Worm (Caenorhabditis elegans): ENCODE data around the gene rnp-4.
A peak's percentile ranks its signal among the peaks of the same experiment; 100 is the strongest.

rnp-4 gene

DNA sequence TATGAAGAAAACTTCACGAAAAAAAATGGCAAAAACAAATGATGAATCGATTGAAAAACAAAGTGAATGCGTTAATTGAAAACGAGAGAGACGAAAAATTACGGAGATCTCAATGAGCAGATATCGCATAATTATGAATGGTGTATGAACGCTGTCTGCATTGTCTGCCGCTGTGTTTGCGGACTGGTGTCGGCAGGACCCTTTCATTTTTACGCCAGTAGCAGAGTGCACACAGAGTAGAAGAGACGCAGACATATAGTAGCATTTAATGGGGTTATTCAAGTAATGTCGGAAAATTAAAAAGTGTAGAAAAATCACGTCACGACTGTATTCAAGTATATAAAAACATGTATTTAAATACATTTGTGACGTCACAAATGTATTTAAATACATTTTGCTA lies 25.3 kb upstream of the rnp-4 start:
- no peak for TF ChIP-seq nhr-237 (tag; optimal IDR thresholded peaks at IDR 0.05)
- peak; percentile 65 for TF ChIP-seq mes-2 (tag; optimal IDR thresholded peaks at IDR 0.05; ENCODE audit: poor library complexity, severe bottlenecking)

DNA sequence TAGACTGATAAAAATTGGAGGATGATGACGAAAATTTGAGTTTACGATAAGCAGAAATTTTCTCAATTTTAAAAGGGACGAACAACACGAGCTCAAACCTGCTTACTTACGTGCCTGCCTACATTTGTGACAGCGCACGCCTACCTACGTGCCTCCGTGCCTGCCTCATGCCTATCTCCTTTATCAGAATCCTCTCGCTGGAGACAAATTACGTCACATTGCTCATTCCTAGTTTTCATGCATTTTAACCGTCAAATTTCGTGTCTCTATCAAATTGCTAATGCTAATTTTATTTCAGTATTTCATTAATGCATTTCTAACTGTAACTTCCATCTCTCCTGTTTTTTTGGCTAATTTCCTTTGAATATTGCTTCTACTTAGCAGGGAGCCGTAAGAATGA lies 24.7 kb upstream of the rnp-4 start, which contains the start of gene pals-27:
pals-27 (plus strand) TSS at position 301 of the 400 bp plus-strand sequence.
- TF ChIP-seq nhr-10 (tag; optimal IDR thresholded peaks at IDR 0.05) (no peak), nhr-41 (GFP tag; IDR thresholded peaks at IDR 0.05) (no peak), nhr-25 (tag; optimal IDR thresholded peaks at IDR 0.05; ENCODE audit: borderline replicate concordance, insufficient read depth) (no peak), lin-15B (tag; optimal IDR thresholded peaks at IDR 0.05) (no peak), arid-1 (GFP tag; conservative IDR thresholded peaks at IDR 0.05) (no peak), dmd-6 (GFP tag; IDR thresholded peaks at IDR 0.05) (no peak), hlh-30 (tag; optimal IDR thresholded peaks at IDR 0.05; ENCODE audit: insufficient read depth) (no peak), ces-1 (GFP tag; optimal IDR thresholded peaks at IDR 0.05) (no peak), lin-1 (GFP tag; IDR thresholded peaks at IDR 0.05) (no peak), R02D3.7 (tag; optimal IDR thresholded peaks at IDR 0.05) (no peak), T26A8.4 (GFP tag; IDR thresholded peaks at IDR 0.05) (no peak), ctbp-1 (GFP tag; IDR thresholded peaks at IDR 0.05) (no peak), lir-3 (tag; optimal IDR thresholded peaks at IDR 0.05) (no peak), ZK337.2 (GFP tag; IDR thresholded peaks at IDR 0.05) (no peak), lin-29 (GFP tag; IDR thresholded peaks at IDR 0.05) (no peak)

DNA sequence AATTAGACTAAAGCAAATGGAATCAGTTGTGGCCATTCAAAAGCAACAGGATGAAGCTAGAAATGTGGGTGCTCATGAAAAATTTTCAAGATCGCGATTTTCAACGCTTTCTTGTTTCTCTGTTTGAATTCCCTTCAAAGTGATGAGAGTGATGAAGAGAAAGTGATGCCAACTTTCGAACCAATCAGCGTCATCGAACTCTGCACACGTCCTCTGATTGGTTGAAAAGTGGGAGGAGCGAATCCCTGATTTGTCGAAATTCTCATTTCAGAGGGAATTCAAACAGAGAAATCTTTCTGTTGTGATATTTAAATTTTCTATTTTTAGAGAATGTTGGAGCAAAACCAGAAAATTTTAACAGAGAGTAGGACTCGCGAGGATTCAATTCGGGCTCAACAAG lies 24.0 kb upstream of the rnp-4 start:
- peak; percentile 87 for TF ChIP-seq aha-1 (tag)
- TF ChIP-seq T26A8.4 (GFP tag; IDR thresholded peaks at IDR 0.05) = no peak

DNA sequence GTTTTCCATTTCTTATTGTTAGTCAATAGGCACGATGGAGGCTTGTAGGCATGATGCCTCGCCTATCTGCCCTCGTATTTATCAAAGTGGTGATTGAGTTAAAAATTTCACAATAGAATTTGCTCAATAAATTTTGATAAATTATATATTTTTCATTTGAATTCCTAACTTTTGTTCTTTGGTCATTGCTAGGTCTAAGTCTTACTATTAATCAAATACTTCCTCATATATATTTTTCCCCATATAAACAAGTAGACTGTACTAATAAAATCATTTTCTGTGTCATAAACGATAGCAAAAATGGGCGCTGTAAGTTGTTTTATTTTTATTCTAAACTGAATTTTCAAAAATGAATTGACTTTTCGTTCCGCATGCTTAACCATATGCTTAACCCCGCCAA lies 21.6 kb upstream of the rnp-4 start, which contains the start of gene pals-28:
pals-28 (plus strand) TSS at position 301 of the 400 bp plus-strand sequence.
- TF ChIP-seq F10B5.3 (tag; optimal IDR thresholded peaks at IDR 0.05) (no peak), F26F4.8 (GFP tag; conservative IDR thresholded peaks at IDR 0.05) (no peak), Y5F2A.4 (GFP tag; optimal IDR thresholded peaks at IDR 0.05) (no peak), fkh-10 (GFP tag; optimal IDR thresholded peaks at IDR 0.05) (no peak), nhr-77 (tag; optimal IDR thresholded peaks at IDR 0.05) (no peak), lin-15B (tag; optimal IDR thresholded peaks at IDR 0.05) (no peak), nhr-237 (tag; optimal IDR thresholded peaks at IDR 0.05) (no peak), zip-11 (GFP tag; IDR thresholded peaks at IDR 0.05) (no peak), mdt-29 (GFP tag; IDR thresholded peaks at IDR 0.05) (no peak), daf-8 (GFP tag; IDR thresholded peaks at IDR 0.05) (no peak), ceh-20 (GFP tag; IDR thresholded peaks at IDR 0.05) (no peak), daf-16 (GFP tag; optimal IDR thresholded peaks at IDR 0.05) (no peak), daf-16 (tag; optimal IDR thresholded peaks at IDR 0.05) (no peak), nhr-76 (tag; optimal IDR thresholded peaks at IDR 0.05) (no peak), pqm-1 (tag; optimal IDR thresholded peaks at IDR 0.05) (no peak)

DNA sequence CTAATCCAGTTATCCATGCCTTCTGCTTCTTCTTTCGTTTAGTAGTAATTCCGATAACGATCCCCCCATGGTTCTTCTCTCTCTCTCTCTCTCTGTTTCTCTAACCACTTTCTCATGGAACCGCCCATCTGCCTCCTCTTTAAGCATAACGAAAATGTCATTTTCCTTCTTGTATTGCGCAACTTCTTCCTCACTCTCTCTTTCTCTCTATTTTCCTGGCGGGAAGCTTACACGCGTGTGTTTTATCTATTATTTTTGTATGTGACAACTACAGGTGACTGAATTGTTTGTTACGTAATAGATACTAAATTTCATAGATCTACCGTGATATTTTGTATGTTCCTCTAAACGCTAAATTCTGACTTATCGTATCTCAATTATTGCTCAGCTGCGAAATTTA lies 15.7 kb upstream of the rnp-4 start:
- TF ChIP-seq lin-13 (GFP tag; optimal IDR thresholded peaks at IDR 0.05) (no peak), zip-11 (GFP tag; IDR thresholded peaks at IDR 0.05) (no peak), Y75B8A.6 (GFP tag; IDR thresholded peaks at IDR 0.05) (no peak), dmd-6 (GFP tag; IDR thresholded peaks at IDR 0.05) (no peak), T26A8.4 (GFP tag; IDR thresholded peaks at IDR 0.05) (no peak), lsy-2 (tag; optimal IDR thresholded peaks at IDR 0.05) (no peak), arid-1 (GFP tag; conservative IDR thresholded peaks at IDR 0.05) (no peak), nhr-10 (tag; optimal IDR thresholded peaks at IDR 0.05) (no peak), zip-2 (tag; optimal IDR thresholded peaks at IDR 0.05) (no peak), R02D3.7 (tag; optimal IDR thresholded peaks at IDR 0.05) (no peak), lin-29 (GFP tag; IDR thresholded peaks at IDR 0.05) (no peak), dve-1 (tag; optimal IDR thresholded peaks at IDR 0.05; ENCODE audit: insufficient read depth) (no peak), nhr-77 (tag; optimal IDR thresholded peaks at IDR 0.05) (no peak), ZK546.5 (tag; optimal IDR thresholded peaks at IDR 0.05) (no peak)

Measured in whole organism, L4 larva.